Worm (Caenorhabditis elegans): Measurements from ENCODE around the gene K12D12.5.

DNA sequence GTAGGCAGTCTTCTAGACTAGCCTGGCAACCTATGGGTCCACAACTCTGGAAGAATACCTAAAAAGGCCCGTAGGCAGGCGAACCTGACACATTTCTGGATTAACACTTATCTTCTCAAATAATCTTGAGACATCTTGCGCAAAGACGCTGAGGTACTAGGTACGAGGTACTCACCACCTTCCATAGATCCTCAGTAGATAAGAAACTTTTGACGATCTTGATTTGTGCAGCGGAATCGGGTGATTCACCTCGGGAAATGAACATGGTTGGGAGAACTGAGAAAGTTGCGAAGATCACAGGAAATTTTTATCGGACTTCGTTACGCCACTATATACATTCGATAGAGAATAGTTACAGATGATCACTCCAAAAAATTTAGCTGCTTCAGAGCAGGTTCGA is 27.3 kb downstream of the K12D12.5 start:
- no peak for TF ChIP-seq ama-1 (optimal IDR thresholded peaks at IDR 0.05)
- no peak for TF ChIP-seq nhr-77 (tag; optimal IDR thresholded peaks at IDR 0.05)
- TF ChIP-seq dmd-4 (tag; optimal IDR thresholded peaks at IDR 0.05), result no peak
- TF ChIP-seq unc-39 (tag; optimal IDR thresholded peaks at IDR 0.05), result no peak
- no peak for TF ChIP-seq ztf-11 (tag; optimal IDR thresholded peaks at IDR 0.05)
- no peak for TF ChIP-seq zag-1 (tag; optimal IDR thresholded peaks at IDR 0.05)
- TF ChIP-seq elt-3 (tag; optimal IDR thresholded peaks at IDR 0.05), result no peak
